Worm (Caenorhabditis elegans): ENCODE data around the gene usp-33.

DNA sequence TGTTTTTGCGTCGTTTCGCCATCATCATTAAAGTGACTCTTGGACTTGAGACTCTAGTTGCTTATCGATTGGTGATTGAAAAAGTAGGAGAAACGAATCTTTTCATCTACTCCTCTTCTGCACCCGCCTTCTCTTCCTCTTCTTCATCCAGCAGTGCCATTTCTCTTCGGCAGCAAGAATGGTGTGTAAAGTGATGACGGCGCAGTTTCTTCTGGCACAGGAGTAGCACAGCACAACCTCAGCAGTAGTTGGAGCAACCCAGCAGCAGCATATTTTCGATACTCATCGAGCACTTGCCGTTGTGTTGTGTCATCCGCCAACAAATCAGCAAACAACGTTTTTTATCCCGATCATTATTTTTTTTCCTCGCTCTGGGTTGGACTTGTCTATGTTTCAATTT is 15.7 kb upstream of the usp-33 start:
- TF ChIP-seq fkh-8 (tag; optimal IDR thresholded peaks at IDR 0.05): no peak
- no peak for TF ChIP-seq nhr-237 (tag; optimal IDR thresholded peaks at IDR 0.05)
- no peak for TF ChIP-seq unc-62 (GFP tag; optimal IDR thresholded peaks at IDR 0.05)
- no peak for TF ChIP-seq elt-3 (tag; optimal IDR thresholded peaks at IDR 0.05)
- no peak for TF ChIP-seq mdl-1 (tag; optimal IDR thresholded peaks at IDR 0.05)
- TF ChIP-seq ama-1 (optimal IDR thresholded peaks at IDR 0.05): no peak
- TF ChIP-seq ceh-82 (tag; optimal IDR thresholded peaks at IDR 0.05): no peak
- no peak for TF ChIP-seq lir-3 (tag; optimal IDR thresholded peaks at IDR 0.05; ENCODE audit: poor library complexity)
- no peak for TF ChIP-seq ces-1 (GFP tag; optimal IDR thresholded peaks at IDR 0.05)
